Worm (Caenorhabditis elegans) whole organism, L4 larva: ENCODE results near the gene srbc-58.

Experiments used
- ZK337.2 ChIP-seq: fragments of 200-800 bp; sonication (Bioruptor generic); IDR thresholded peaks from 2 replicates; pipeline ENCODE4 v1.3.6; 2022; ENCODE audit warnings: missing genetic modification reagents, missing genetic modification characterization, missing compliant biosample characterization
- ZK546.5 ChIP-seq, 2 experiments: sonication (generic microtip); optimal IDR thresholded peaks; 2 replicates each; lab custom pipeline; 2017; ENCODE audit warnings: missing biosample characterization in 2 of 2, missing genetic modification characterization in 2 of 2
- aha-1 ChIP-seq: fragments of 150-350 bp; peaks from one replicate; lab custom pipeline; 2014; ENCODE audit warnings: missing biosample characterization, missing genetic modification characterization
- aly-2 ChIP-seq: sonication (generic microtip); optimal IDR thresholded peaks from 2 replicates; lab custom pipeline; 2018; ENCODE audit warnings: missing biosample characterization, missing genetic modification characterization
- ceh-62 ChIP-seq: sonication (generic microtip); optimal IDR thresholded peaks from 2 replicates; lab custom pipeline; 2017; ENCODE audit warnings: missing biosample characterization, missing genetic modification characterization
- ces-1 ChIP-seq: fragments of 150-350 bp; sonication (generic microtip); optimal IDR thresholded peaks from 4 replicates; lab custom pipeline; 2014; ENCODE audit warnings: missing biosample characterization, missing genetic modification reagents, missing genetic modification characterization
- ctbp-1 ChIP-seq: fragments of 200-800 bp; sonication (Bioruptor generic); IDR thresholded peaks from 2 replicates; pipeline ENCODE4 v1.3.6; 2022; ENCODE audit warnings: missing genetic modification reagents, missing genetic modification characterization, missing compliant biosample characterization
- daf-12 ChIP-seq: fragments of 150-350 bp; optimal IDR thresholded peaks from 2 replicates; lab custom pipeline; 2014; ENCODE audit warnings: missing biosample characterization, missing genetic modification reagents, missing genetic modification characterization
- daf-8 ChIP-seq: fragments of 200-800 bp; sonication (Bioruptor generic); IDR thresholded peaks from 2 replicates; pipeline ENCODE4 v1.3.6; 2022; ENCODE audit warnings: missing genetic modification characterization, missing compliant biosample characterization
- dmd-9 ChIP-seq: fragments of 200-800 bp; sonication (Bioruptor generic); IDR thresholded peaks from 2 replicates; pipeline ENCODE4 v1.3.6; 2022; ENCODE audit warnings: missing genetic modification reagents, missing genetic modification characterization, missing compliant biosample characterization
- dve-1 ChIP-seq: sonication (generic microtip); optimal IDR thresholded peaks from 2 replicates; lab custom pipeline; 2017; ENCODE audit warnings: antibody characterized with exemption, mild to moderate bottlenecking, missing genetic modification characterization, missing compliant biosample characterization; ENCODE audit not compliant: insufficient read depth
- egl-27 ChIP-seq: sonication (generic microtip); optimal IDR thresholded peaks from 3 replicates; lab custom pipeline; 2017; ENCODE audit warnings: missing biosample characterization, missing genetic modification reagents, missing genetic modification characterization
- egl-43 ChIP-seq: fragments of 200-800 bp; sonication (Bioruptor generic); IDR thresholded peaks from 2 replicates; pipeline ENCODE4 v1.3.6; 2022; ENCODE audit warnings: missing genetic modification reagents, missing genetic modification characterization, missing compliant biosample characterization
- fkh-10 ChIP-seq: fragments of 150-350 bp; optimal IDR thresholded peaks from 2 replicates; lab custom pipeline; 2014; ENCODE audit warnings: missing biosample characterization, missing genetic modification reagents, missing genetic modification characterization
- hif-1 ChIP-seq, 2 experiments: sonication (generic microtip); optimal IDR thresholded peaks; 2 replicates each; lab custom pipeline; 2016 to 2017; ENCODE audit warnings: missing compliant biosample characterization in 2 of 2, missing genetic modification characterization in 2 of 2, missing genetic modification reagents in 2 of 2, missing genotype in 2 of 2, mild to moderate bottlenecking in 1 of 2
- hlh-11 ChIP-seq: fragments of 200-800 bp; sonication (Bioruptor generic); optimal IDR thresholded peaks from 2 replicates; lab custom pipeline; 2018; ENCODE audit warnings: mild to moderate bottlenecking, missing genetic modification characterization, missing compliant biosample characterization
- lim-7 ChIP-seq: fragments of 200-800 bp; sonication (Bioruptor generic); IDR thresholded peaks from 2 replicates; pipeline ENCODE4 v1.3.6; 2022; ENCODE audit warnings: missing genetic modification characterization, missing compliant biosample characterization
- mxl-2 ChIP-seq: fragments of 200-800 bp; sonication (Bioruptor generic); conservative IDR thresholded peaks from 2 replicates; pipeline ENCODE4 v1.3.6; 2022; ENCODE audit warnings: missing genetic modification reagents, missing genetic modification characterization, missing compliant biosample characterization
- nhr-10 ChIP-seq: fragments of 150-350 bp; optimal IDR thresholded peaks from 2 replicates; lab custom pipeline; 2014; ENCODE audit warnings: missing biosample characterization, missing genetic modification characterization
- nhr-111 ChIP-seq: fragments of 200-800 bp; sonication (Bioruptor generic); optimal IDR thresholded peaks from 2 replicates; lab custom pipeline; 2018; ENCODE audit warnings: mild to moderate bottlenecking, missing genetic modification characterization, missing compliant biosample characterization
- nhr-48 ChIP-seq: sonication (generic microtip); optimal IDR thresholded peaks from 2 replicates; lab custom pipeline; 2016; ENCODE audit warnings: mild to moderate bottlenecking, missing genetic modification characterization, missing compliant biosample characterization
- nhr-76 ChIP-seq: fragments of 150-350 bp; optimal IDR thresholded peaks from 2 replicates; lab custom pipeline; 2014; ENCODE audit warnings: missing biosample characterization, missing genetic modification characterization
- rbr-2 ChIP-seq: sonication (generic microtip); optimal IDR thresholded peaks from 2 replicates; lab custom pipeline; 2016; ENCODE audit warnings: missing genotype, missing genetic modification characterization, missing compliant biosample characterization
- sdz-12 ChIP-seq: fragments of 200-800 bp; sonication (Bioruptor generic); optimal IDR thresholded peaks from 2 replicates; lab custom pipeline; 2018; ENCODE audit warnings: mild to moderate bottlenecking, missing genetic modification characterization, missing compliant biosample characterization
- snpc-4 ChIP-seq: fragments of 150-350 bp; optimal IDR thresholded peaks from 2 replicates; lab custom pipeline; 2014; ENCODE audit warnings: missing biosample characterization, missing genetic modification characterization
- spr-1 ChIP-seq: sonication (generic microtip); optimal IDR thresholded peaks from 2 replicates; lab custom pipeline; 2016; ENCODE audit warnings: mild to moderate bottlenecking, missing genetic modification characterization, missing compliant biosample characterization
- spr-3 ChIP-seq: fragments of 200-800 bp; sonication (Bioruptor generic); optimal IDR thresholded peaks from 2 replicates; lab custom pipeline; 2018; ENCODE audit warnings: mild to moderate bottlenecking, missing genetic modification characterization, missing compliant biosample characterization
- unc-62 ChIP-seq, 3 experiments: fragments of 150-350 bp in 1 of 3; sonication (generic microtip); optimal IDR thresholded peaks in 2 of 3; peaks in 1 of 3; 1 replicate in 1 of 3; 2 replicates in 2 of 3; lab custom pipeline; 2014 to 2017; ENCODE audit warnings: missing biosample characterization in 3 of 3, missing genetic modification characterization in 3 of 3, missing genetic modification reagents in 3 of 3, missing genotype in 1 of 3
- vab-7 ChIP-seq: fragments of 200-800 bp; sonication (Bioruptor generic); IDR thresholded peaks from 2 replicates; pipeline ENCODE4 v1.3.6; 2022; ENCODE audit warnings: missing genetic modification reagents, missing genetic modification characterization, missing compliant biosample characterization

srbc-58 gene

DNA sequence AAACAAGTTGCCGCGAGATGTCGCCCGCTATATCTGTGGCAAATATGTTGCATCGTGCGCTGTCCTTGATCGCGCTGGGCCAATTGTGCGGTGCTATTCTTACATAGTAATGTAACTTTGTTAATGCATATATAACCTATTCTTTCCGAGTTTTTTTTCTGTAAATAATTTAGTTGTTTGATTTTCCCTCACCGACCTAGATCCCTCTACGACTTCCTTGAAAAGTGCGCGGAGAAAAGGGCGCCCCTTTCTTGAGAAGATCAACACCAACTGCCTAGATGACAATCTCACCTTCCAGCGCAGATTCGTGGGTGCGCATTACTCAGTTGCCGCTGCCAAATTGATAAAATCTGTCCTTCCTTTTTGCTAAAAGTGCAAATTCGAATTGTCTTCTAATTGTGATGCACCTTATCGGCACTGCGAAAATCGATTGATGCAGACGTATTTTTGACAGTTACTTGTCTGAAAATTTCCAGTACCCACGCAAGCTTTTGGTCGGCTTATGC is 26.8 kb downstream of the srbc-58 start:
- no peak for TF ChIP-seq vab-7 (GFP tag; lab: Robert Waterston, UW)
- no peak for TF ChIP-seq unc-62 (GFP tag; optimal IDR thresholded peaks at IDR 0.05 in 1 of 2; lab: Kevin White, UChicago)
- TF ChIP-seq unc-62 (tag; optimal IDR thresholded peaks at IDR 0.05; lab: Kevin White, UChicago), result no peak
- TF ChIP-seq ZK546.5 (tag; optimal IDR thresholded peaks at IDR 0.05; lab: Kevin White, UChicago), result no peak
- no peak for TF ChIP-seq hlh-11 (tag; lab: Kevin White, UChicago)
- TF ChIP-seq dmd-9 (GFP tag; lab: Robert Waterston, UW), result no peak
- TF ChIP-seq spr-3 (GFP tag; lab: Kevin White, UChicago), result no peak
- peak; percentile 94 for TF ChIP-seq aha-1 (tag; lab: Kevin White, UChicago)
- no peak for TF ChIP-seq daf-8 (GFP tag; lab: Robert Waterston, UW)
- TF ChIP-seq nhr-10 (tag; lab: Kevin White, UChicago), result no peak

DNA sequence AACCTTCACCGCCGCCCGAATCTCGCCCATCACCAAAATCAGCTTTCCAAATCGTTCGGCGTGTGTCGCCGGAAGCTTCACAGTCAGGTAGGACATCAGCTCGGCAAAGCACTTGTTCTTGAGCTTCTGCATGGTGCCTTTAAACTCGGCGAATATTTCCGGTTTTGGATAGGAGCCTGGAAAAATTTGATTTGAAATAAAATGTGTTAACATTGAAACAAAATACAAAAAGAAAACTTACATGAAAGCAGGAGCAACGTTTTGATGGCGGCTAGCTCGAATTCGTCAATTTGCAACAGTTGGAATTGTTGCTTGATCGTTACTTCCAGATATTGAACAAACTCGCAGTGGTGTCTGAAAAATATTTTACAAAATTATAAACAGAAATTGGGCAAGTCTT is 27.9 kb downstream of the srbc-58 start:
- no peak for TF ChIP-seq lim-7 (GFP tag; lab: Robert Waterston, UW)
- no peak for TF ChIP-seq ZK337.2
- TF ChIP-seq egl-27 (tag; lab: Kevin White, UChicago), result no peak
- TF ChIP-seq sdz-12, result no peak
- TF ChIP-seq hif-1 (tag; optimal IDR thresholded peaks at IDR 0.05; lab: Kevin White, UChicago), result no peak
- peak; percentile 96 for TF ChIP-seq aha-1 (tag; lab: Kevin White, UChicago)
- TF ChIP-seq, all 104 proteins: peak for 1

DNA sequence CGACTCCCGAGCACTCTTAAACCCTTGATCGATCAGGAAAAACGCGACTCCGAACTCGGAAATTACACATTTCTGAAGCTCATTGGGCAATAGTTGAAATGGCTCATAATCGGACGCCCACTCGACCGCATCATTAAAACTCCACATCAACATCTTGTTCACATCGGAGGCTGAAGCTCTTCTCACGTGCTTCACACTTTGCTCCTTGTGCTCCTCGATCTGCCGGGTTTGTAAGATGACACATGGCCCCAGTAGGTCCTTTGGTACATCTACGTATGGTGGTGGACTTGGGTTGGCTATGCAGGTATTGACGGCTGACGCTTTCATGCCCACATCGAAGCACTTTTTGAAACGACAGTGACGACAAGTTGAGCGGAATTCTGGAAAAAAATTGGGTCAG is 28.7 kb downstream of the srbc-58 start:
- TF ChIP-seq aha-1 (tag; lab: Kevin White, UChicago), result peak; percentile 92
- no peak for TF ChIP-seq daf-12 (tag; lab: Kevin White, UChicago)
- TF ChIP-seq ceh-62 (tag; lab: Kevin White, UChicago), result no peak
- TF ChIP-seq spr-1, result no peak
- no peak for TF ChIP-seq nhr-111
- TF ChIP-seq mxl-2 (GFP tag; lab: Robert Waterston, UW), result no peak
- TF ChIP-seq nhr-48 (tag; lab: Kevin White, UChicago), result no peak
- TF ChIP-seq, all 104 proteins: peak for 1

DNA sequence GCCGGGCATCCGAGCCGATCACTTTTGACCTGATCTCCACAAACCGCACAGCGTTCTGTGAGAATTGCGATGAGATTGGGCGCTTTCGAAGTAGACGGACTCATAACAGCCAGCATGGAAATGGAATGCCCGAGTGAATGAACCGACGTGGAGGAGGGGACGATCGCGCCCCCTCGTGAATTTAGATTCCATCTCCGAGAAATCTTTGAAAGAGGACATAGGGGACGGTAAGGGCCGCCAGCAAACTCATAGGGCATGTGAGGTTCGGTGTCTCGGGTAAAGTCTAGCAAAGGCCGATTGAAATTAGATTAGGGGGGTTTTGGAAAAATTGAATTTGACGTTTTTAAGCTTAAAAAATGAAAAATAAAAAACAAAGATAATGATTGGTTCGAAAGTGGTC is 29.7 kb downstream of the srbc-58 start, which contains the start of gene nhr-270:
Gene nhr-270 (minus strand): TSS at position 257 of the 400 bp plus-strand sequence.
- TF ChIP-seq nhr-76 (no peak), aha-1 (tag; lab: Kevin White, UChicago) (peak; percentile 66), unc-62 (GFP tag; optimal IDR thresholded peaks at IDR 0.05 in 1 of 2; lab: Kevin White, UChicago) (peak in 1 of 2 experiments; percentile 91), unc-62 (tag; optimal IDR thresholded peaks at IDR 0.05; lab: Kevin White, UChicago) (no peak)

DNA sequence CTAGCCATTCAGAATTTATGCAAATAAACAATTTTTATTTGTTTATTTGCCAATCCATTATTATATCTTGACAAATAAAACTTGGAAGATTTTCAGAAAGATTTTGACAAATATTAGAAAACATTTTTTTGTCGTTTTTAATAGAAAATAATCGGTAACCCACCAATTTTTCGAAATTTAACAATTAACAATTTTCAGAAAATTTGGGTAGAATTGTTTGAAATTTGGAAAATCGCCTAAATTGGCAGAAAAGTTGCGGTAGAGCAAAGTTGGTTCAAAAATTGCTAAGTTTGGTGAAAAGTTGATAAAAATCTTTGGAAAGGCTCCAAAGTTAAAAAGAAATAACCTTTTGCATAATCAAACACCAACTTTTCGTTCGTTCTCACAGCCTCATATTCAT is 33.5 kb downstream of the srbc-58 start:
- TF ChIP-seq snpc-4 (no peak), unc-62 (GFP tag; optimal IDR thresholded peaks at IDR 0.05 in 1 of 2; lab: Kevin White, UChicago) (peak in 1 of 2 experiments; percentile 90), unc-62 (tag; optimal IDR thresholded peaks at IDR 0.05; lab: Kevin White, UChicago) (no peak)

DNA sequence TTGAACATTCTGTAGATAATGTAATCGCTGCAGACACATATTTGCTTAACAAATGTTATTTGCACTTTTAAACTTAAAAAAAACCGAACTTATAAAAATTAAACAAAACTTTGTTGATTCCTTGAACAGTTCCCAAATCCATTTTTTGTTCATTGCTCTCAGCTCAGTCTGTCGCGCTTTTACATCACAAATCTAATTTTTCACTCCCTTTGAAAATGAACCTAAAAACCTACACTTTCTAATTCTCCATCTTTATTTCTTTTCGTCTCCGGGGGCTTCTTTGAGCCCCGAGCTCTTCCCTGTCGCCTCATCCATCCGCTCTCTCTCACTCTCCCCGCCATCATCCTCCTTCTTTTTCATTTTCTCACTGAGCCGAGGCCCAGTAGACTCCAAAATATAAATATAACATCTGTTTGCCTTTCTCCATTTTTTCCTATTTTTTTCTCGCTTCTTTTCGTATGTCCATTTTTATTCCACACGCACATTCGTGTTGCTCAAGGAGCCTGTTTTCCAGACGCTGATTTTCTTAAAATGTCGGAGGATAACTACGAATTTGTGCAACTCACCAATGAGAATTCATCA is 35.6 kb downstream of the srbc-58 start, which contains the start of gene R13D11.4:
Gene R13D11.4 (plus strand): TSS at position 532 of the 582 bp plus-strand sequence.
- TF ChIP-seq nhr-111 (no peak), fkh-10 (GFP tag; lab: Kevin White, UChicago) (peak; percentile 27), egl-43 (GFP tag; lab: Robert Waterston, UW) (no peak), dve-1 (no peak), aly-2 (tag; lab: Kevin White, UChicago) (no peak), rbr-2 (peak; percentile 25), ces-1 (GFP tag; lab: Kevin White, UChicago) (peak; percentile 29), ctbp-1 (0 out of 2 replicates have a peak, but pooled peaks have one; percentile 29), unc-62 (GFP tag; optimal IDR thresholded peaks at IDR 0.05 in 1 of 2; lab: Kevin White, UChicago) (no peak), unc-62 (tag; optimal IDR thresholded peaks at IDR 0.05; lab: Kevin White, UChicago) (no peak)
